Worm (Caenorhabditis elegans) whole organism, L2 larva: ENCODE results near the gene F13D12.5.

Experiments used
- Y55F3AM.14 ChIP-seq: fragments of 200-800 bp; sonication (Bioruptor generic); optimal IDR thresholded peaks from 2 replicates; lab custom pipeline; 2018; ENCODE audit warnings: mild to moderate bottlenecking, missing genetic modification characterization, missing compliant biosample characterization
- ceh-82 ChIP-seq: fragments of 150-350 bp; optimal IDR thresholded peaks from 2 replicates; lab custom pipeline; 2014; ENCODE audit warnings: missing biosample characterization, missing genetic modification characterization
- lin-13 ChIP-seq: fragments of 150-350 bp; optimal IDR thresholded peaks from 2 replicates; lab custom pipeline; 2014; ENCODE audit warnings: missing biosample characterization, missing genetic modification reagents, missing genetic modification characterization
- mdl-1 ChIP-seq, 2 experiments: fragments of 150-350 bp in 1 of 2; sonication (generic microtip) in 1 of 2; optimal IDR thresholded peaks; 2 replicates each; lab custom pipeline; 2017; ENCODE audit warnings: missing biosample characterization in 2 of 2, missing genetic modification characterization in 2 of 2
- unc-62 ChIP-seq: fragments of 150-350 bp; optimal IDR thresholded peaks from 2 replicates; lab custom pipeline; 2014; ENCODE audit warnings: missing biosample characterization, missing genetic modification reagents, missing genetic modification characterization
- ztf-1 ChIP-seq: fragments of 200-800 bp; sonication (Bioruptor generic); conservative IDR thresholded peaks from 2 replicates; pipeline ENCODE4 v1.3.6; 2022; ENCODE audit warnings: missing genetic modification characterization, missing compliant biosample characterization

- TF ChIP-seq mdl-1 (tag; optimal IDR thresholded peaks at IDR 0.05; lab: Kevin White, UChicago) = no peak
- TF ChIP-seq ztf-1 = no peak
- no peak for TF ChIP-seq unc-62
- no peak for TF ChIP-seq ceh-82 (tag; lab: Kevin White, UChicago)
- TF ChIP-seq Y55F3AM.14 = no peak
- TF ChIP-seq lin-13 (GFP tag; lab: Kevin White, UChicago) = no peak
Observed at ce11 chrII:11700635-11701034, 26.0 kb upstream of the F13D12.5 start.
